Fruit fly (Drosophila melanogaster) whole organism, embryonic: ENCODE data around the gene COX7AL2.

Source experiments
- CG11398 ChIP-seq: fragments of 200-800 bp; sonication (Bioruptor generic); optimal IDR thresholded peaks from 2 replicates; lab custom pipeline; 2016; ENCODE audit warnings: missing biosample characterization, missing genetic modification characterization
- CG11723 ChIP-seq: fragments of 200-800 bp; sonication (Bioruptor generic); optimal IDR thresholded peaks from 2 replicates; lab custom pipeline; 2017; ENCODE audit warnings: missing biosample characterization, mild to moderate bottlenecking, missing genetic modification characterization
- CG12071 ChIP-seq: fragments of 200-800 bp; sonication (Bioruptor generic); optimal IDR thresholded peaks from 3 replicates; lab custom pipeline; 2018; ENCODE audit warnings: missing biosample characterization, mild to moderate bottlenecking, missing genetic modification characterization
- CG13296 ChIP-seq: fragments of 200-800 bp; sonication (Bioruptor generic); optimal IDR thresholded peaks from 3 replicates; lab custom pipeline; 2018; ENCODE audit warnings: missing biosample characterization, mild to moderate bottlenecking, missing genetic modification characterization
- CG1647 ChIP-seq: fragments of 200-800 bp; sonication (Bioruptor generic); optimal IDR thresholded peaks from 3 replicates; lab custom pipeline; 2016; ENCODE audit warnings: missing biosample characterization, missing genetic modification characterization
- CG17186 ChIP-seq: fragments of 200-800 bp; sonication (Bioruptor generic); optimal IDR thresholded peaks from 3 replicates; lab custom pipeline; 2017; ENCODE audit warnings: missing biosample characterization, missing genetic modification reagents, missing genetic modification characterization
- CG2202 ChIP-seq: fragments of 200-800 bp; sonication (Bioruptor generic); optimal IDR thresholded peaks from 2 replicates; lab custom pipeline; 2018; ENCODE audit warnings: missing biosample characterization, mild to moderate bottlenecking, missing genetic modification characterization
- CG2712 ChIP-seq: fragments of 200-800 bp; optimal IDR thresholded peaks from 3 replicates; lab custom pipeline; 2019; ENCODE audit warnings: missing biosample characterization, mild to moderate bottlenecking, missing genetic modification characterization, moderate library complexity
- CG31365 ChIP-seq: fragments of 200-800 bp; sonication (Bioruptor generic); optimal IDR thresholded peaks from 2 replicates; lab custom pipeline; 2018; ENCODE audit warnings: missing biosample characterization, mild to moderate bottlenecking, missing genetic modification characterization
- CG43689 ChIP-seq: fragments of 200-800 bp; sonication (Bioruptor generic); IDR thresholded peaks from 2 replicates; pipeline ENCODE4 v1.3.6; 2022; ENCODE audit warnings: missing biosample characterization, missing genetic modification characterization
- CG6654 ChIP-seq: fragments of 200-800 bp; sonication (Bioruptor generic); optimal IDR thresholded peaks from 2 replicates; lab custom pipeline; 2017; ENCODE audit warnings: missing biosample characterization, mild to moderate bottlenecking, missing genetic modification characterization
- CG7839 ChIP-seq: fragments of 200-800 bp; sonication (Bioruptor generic); optimal IDR thresholded peaks from 3 replicates; lab custom pipeline; 2018; ENCODE audit warnings: missing biosample characterization, mild to moderate bottlenecking, missing genetic modification characterization, moderate library complexity
- CG8290 ChIP-seq, 3 experiments: fragments of 200-800 bp; sonication (Bioruptor generic); optimal IDR thresholded peaks; 2 replicates each; lab custom pipeline; 2016 to 2019; ENCODE audit warnings: missing biosample characterization in 3 of 3, missing genetic modification characterization in 3 of 3, mild to moderate bottlenecking in 2 of 3, moderate library complexity in 1 of 3
- CG9932 ChIP-seq: fragments of 200-800 bp; sonication (Bioruptor generic); IDR thresholded peaks from 2 replicates; pipeline ENCODE4 v1.3.6; 2022; ENCODE audit warnings: missing biosample characterization, missing genetic modification characterization
- Dfd ChIP-seq, 2 experiments: fragments of >200 bp; optimal IDR thresholded peaks; 2 replicates each; lab custom pipeline; 2017; ENCODE audit warnings: missing biosample characterization in 2 of 2, missing genetic modification characterization in 2 of 2
- Dip3 ChIP-seq: fragments of 200-800 bp; sonication (Bioruptor generic); optimal IDR thresholded peaks from 3 replicates; lab custom pipeline; 2016; ENCODE audit warnings: missing biosample characterization, missing genetic modification characterization
- Drgx ChIP-seq: fragments of 200-800 bp; sonication (Bioruptor generic); IDR thresholded peaks from 2 replicates; pipeline ENCODE4 v1.3.6; 2022; ENCODE audit warnings: missing biosample characterization, missing genetic modification characterization
- Fer1 ChIP-seq: fragments of 200-800 bp; sonication (Bioruptor generic); optimal IDR thresholded peaks from 2 replicates; lab custom pipeline; 2017; ENCODE audit warnings: missing biosample characterization, mild to moderate bottlenecking, missing genetic modification characterization
- Gug ChIP-seq: fragments of 200-800 bp; sonication (Bioruptor generic); IDR thresholded peaks from 4 replicates; pipeline ENCODE4 v1.3.6; 2022; ENCODE audit warnings: missing biosample characterization, missing genetic modification characterization
- HLH3B ChIP-seq: fragments of 200-800 bp; sonication (Bioruptor generic); IDR thresholded peaks from 2 replicates; pipeline ENCODE4 v1.3.6; 2022; ENCODE audit warnings: missing biosample characterization, missing genetic modification characterization
- Ravus ChIP-seq: fragments of 200-800 bp; sonication (Bioruptor generic); IDR thresholded peaks from 2 replicates; pipeline ENCODE4 v1.3.6; 2022; ENCODE audit warnings: missing biosample characterization, missing genetic modification characterization
- Taf1 ChIP-seq: fragments of 200-800 bp; sonication (Bioruptor generic); IDR thresholded peaks from 2 replicates; pipeline ENCODE4 v1.3.6; 2022; ENCODE audit warnings: missing biosample characterization, missing genetic modification characterization
- Xrp1 ChIP-seq: fragments of 200-800 bp; sonication (Bioruptor generic); IDR thresholded peaks from 2 replicates; pipeline ENCODE4 v1.3.6; 2022; ENCODE audit warnings: missing biosample characterization, missing genetic modification characterization
- br ChIP-seq: fragments of >200 bp; optimal IDR thresholded peaks from 2 replicates; lab custom pipeline; 2017
- cas ChIP-seq: fragments of 200-800 bp; sonication (Bioruptor generic); IDR thresholded peaks from 2 replicates; pipeline ENCODE4 v1.3.6; 2022; ENCODE audit warnings: missing biosample characterization, missing genetic modification characterization
- chif ChIP-seq, 2 experiments: fragments of 200-800 bp; sonication (Bioruptor generic); optimal IDR thresholded peaks; 3 replicates each; lab custom pipeline; 2016; ENCODE audit warnings: missing biosample characterization in 2 of 2, missing genetic modification characterization in 2 of 2
- chm ChIP-seq: fragments of 200-800 bp; sonication (Bioruptor generic); IDR thresholded peaks from 2 replicates; pipeline ENCODE4 v1.3.6; 2022; ENCODE audit warnings: missing biosample characterization, missing genetic modification characterization
- danr ChIP-seq: fragments of 200-800 bp; sonication (Bioruptor generic); IDR thresholded peaks from 2 replicates; pipeline ENCODE4 v1.3.6; 2022; ENCODE audit warnings: missing biosample characterization, missing genetic modification characterization
- dmrt11E ChIP-seq: fragments of 200-800 bp; sonication (Bioruptor generic); optimal IDR thresholded peaks from 3 replicates; lab custom pipeline; 2018; ENCODE audit warnings: missing biosample characterization, mild to moderate bottlenecking, missing genetic modification characterization, moderate library complexity
- dmrt99B ChIP-seq: fragments of 200-800 bp; sonication (Bioruptor generic); optimal IDR thresholded peaks from 2 replicates; lab custom pipeline; 2018; ENCODE audit warnings: missing biosample characterization, mild to moderate bottlenecking, missing genetic modification characterization, moderate library complexity
- gce ChIP-seq: fragments of 200-800 bp; sonication (Bioruptor generic); IDR thresholded peaks from 3 replicates; pipeline ENCODE4 v1.3.6; 2022; ENCODE audit warnings: missing biosample characterization, missing genetic modification characterization
- jing ChIP-seq: fragments of 200-800 bp; sonication (Bioruptor generic); optimal IDR thresholded peaks from 2 replicates; lab custom pipeline; 2018; ENCODE audit warnings: missing biosample characterization, mild to moderate bottlenecking, missing genetic modification characterization
- nau ChIP-seq: fragments of 200-800 bp; sonication (Bioruptor generic); optimal IDR thresholded peaks from 3 replicates; lab custom pipeline; 2017; ENCODE audit warnings: missing biosample characterization, mild to moderate bottlenecking, missing genetic modification characterization, missing genetic modification reagents
- otp ChIP-seq: fragments of 200-800 bp; sonication (Bioruptor generic); IDR thresholded peaks from 3 replicates; pipeline ENCODE4, ENCODE4 v1.3.6; 2022; ENCODE audit warnings: missing biosample characterization, missing genetic modification characterization
- pan ChIP-seq, 4 experiments: fragments of >200 bp in 3 of 4; fragments of 200-800 bp in 1 of 4; sonication (Bioruptor generic) in 1 of 4; optimal IDR thresholded peaks in 3 of 4; IDR thresholded peaks in 1 of 4; 2 replicates each; pipeline versions ENCODE4 v1.3.6 to Lab custom; 2017 to 2022; ENCODE audit warnings: missing biosample characterization in 2 of 4, missing genetic modification characterization in 2 of 4, mixed read lengths in 1 of 4
- pfk ChIP-seq: fragments of 200-800 bp; sonication (Bioruptor generic); optimal IDR thresholded peaks from 2 replicates; lab custom pipeline; 2018; ENCODE audit warnings: missing biosample characterization, mild to moderate bottlenecking, missing genetic modification characterization, moderate library complexity
- pros ChIP-seq: fragments of 200-800 bp; sonication (Bioruptor generic); optimal IDR thresholded peaks from 3 replicates; lab custom pipeline; 2019; ENCODE audit warnings: missing biosample characterization, mild to moderate bottlenecking, missing genetic modification characterization, moderate library complexity
- sc ChIP-seq, 3 experiments: fragments of >200 bp in 2 of 3; fragments of 200-800 bp in 1 of 3; sonication (Bioruptor generic) in 1 of 3; optimal IDR thresholded peaks; 2 replicates in 2 of 3; 3 replicates in 1 of 3; lab custom pipeline; 2017; ENCODE audit warnings: mild to moderate bottlenecking in 1 of 3, missing biosample characterization in 1 of 3, missing genetic modification characterization in 1 of 3, missing genetic modification reagents in 1 of 3
- sens ChIP-seq: fragments of 200-800 bp; sonication (Bioruptor generic); peaks from one replicate; lab custom pipeline; 2016; ENCODE audit warnings: missing biosample characterization, missing genetic modification characterization
- slp2 ChIP-seq: fragments of 200-800 bp; sonication (Bioruptor generic); optimal IDR thresholded peaks from 2 replicates; lab custom pipeline; 2016; ENCODE audit warnings: missing biosample characterization, missing genetic modification characterization
- sqz ChIP-seq: fragments of 200-800 bp; sonication (Bioruptor generic); optimal IDR thresholded peaks from 3 replicates; lab custom pipeline; 2018; ENCODE audit warnings: missing biosample characterization, mild to moderate bottlenecking, missing genetic modification characterization
- twi ChIP-seq: fragments of 200-800 bp; optimal IDR thresholded peaks from 2 replicates; lab custom pipeline; 2019; ENCODE audit warnings: missing biosample characterization, mild to moderate bottlenecking, missing genetic modification characterization, moderate library complexity
- vvl ChIP-seq: fragments of 200-800 bp; sonication (Bioruptor generic); IDR thresholded peaks from 2 replicates; pipeline ENCODE4 v1.3.6; 2022; ENCODE audit warnings: missing biosample characterization, missing genetic modification characterization

Gene COX7AL2

DNA sequence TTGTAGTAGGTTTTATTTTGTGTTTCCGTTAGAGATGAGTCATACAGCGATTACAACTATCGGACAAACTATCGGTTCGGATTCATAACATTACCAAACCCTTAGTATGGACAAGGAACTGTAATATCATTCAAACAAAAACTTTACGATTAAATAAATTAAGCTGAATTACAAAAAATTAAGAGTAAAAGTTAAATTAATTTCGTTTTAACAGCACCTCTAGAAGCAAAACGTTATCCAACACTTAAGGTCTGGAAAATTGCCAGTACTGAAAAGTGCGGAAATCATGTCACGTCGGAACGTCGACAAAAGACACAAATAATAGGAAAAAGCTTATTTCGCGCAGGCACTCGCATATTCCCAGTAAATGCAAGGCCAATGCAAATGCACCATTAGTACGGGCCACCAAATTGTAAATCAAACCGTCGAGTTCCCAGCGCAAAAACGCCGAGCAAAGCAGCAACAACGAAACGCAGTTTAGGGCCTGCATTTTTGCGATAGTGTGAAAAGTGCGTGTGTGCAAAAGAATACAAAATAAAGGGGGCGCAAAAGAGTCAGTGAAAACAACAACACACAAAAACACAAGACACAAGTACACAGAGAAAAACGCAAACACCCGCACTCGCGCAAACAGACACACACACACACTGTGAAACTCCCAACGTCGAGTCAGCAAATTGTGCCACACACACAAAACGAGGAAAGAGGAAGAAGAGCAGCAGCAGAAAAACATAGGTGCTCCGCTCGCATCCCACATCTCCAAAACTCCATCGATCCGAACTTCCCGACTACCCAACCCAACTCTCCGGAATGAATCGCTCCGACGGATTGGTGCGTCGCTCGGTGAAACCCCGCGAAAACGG is 28.8 kb upstream of the COX7AL2 start, which contains the start of the genes CG15387 and sau (continued):
- TF ChIP-seq otp (GFP tag; lab: Robert Waterston, UW): peak; percentile 78
- peak; percentile 71 for TF ChIP-seq nau (GFP tag; lab: Kevin White, UChicago)
- peak; percentile 58 for TF ChIP-seq danr (GFP tag; lab: Robert Waterston, UW)
- TF ChIP-seq CG1647 (GFP tag; lab: Kevin White, UChicago): peak; percentile 72
- TF ChIP-seq Ravus (GFP tag; lab: Robert Waterston, UW): peak; percentile 46
- TF ChIP-seq chif (GFP tag; optimal IDR thresholded peaks at IDR 0.05; lab: Kevin White, UChicago): peak; percentile 86 to 91
- TF ChIP-seq CG43689 (GFP tag; lab: Robert Waterston, UW): peak; percentile 64
- TF ChIP-seq dmrt11E (tag; lab: Kevin White, UChicago): peak; percentile 86
- peak; percentile 76 for TF ChIP-seq Gug (GFP tag; lab: Robert Waterston, UW)
- TF ChIP-seq twi (tag; lab: Kevin White, UChicago): peak; percentile 78
- TF ChIP-seq br (lab: Kevin White, UChicago): no peak
- TF ChIP-seq cas (GFP tag; lab: Robert Waterston, UW): peak; percentile 78; the same call in 1 of the 2 replicates
- peak; percentile 68 for TF ChIP-seq CG2202 (tag; lab: Kevin White, UChicago)
- no peak for TF ChIP-seq sc (optimal IDR thresholded peaks at IDR 0.05; lab: Kevin White, UChicago)
- peak; percentile 64 for TF ChIP-seq sc (GFP tag; optimal IDR thresholded peaks at IDR 0.05; lab: Kevin White, UChicago)
- TF ChIP-seq pfk (GFP tag; lab: Kevin White, UChicago): peak; percentile 32
- TF ChIP-seq Fer1: peak; percentile 87
- TF ChIP-seq gce (GFP tag; lab: Robert Waterston, UW): peak; percentile 48; the same call in 1 of the 3 replicates
- TF ChIP-seq chm (GFP tag; lab: Robert Waterston, UW): peak; percentile 82
- peak; percentile 51 for TF ChIP-seq CG11398 (GFP tag; lab: Kevin White, UChicago)
- TF ChIP-seq jing (GFP tag; lab: Kevin White, UChicago): peak; percentile 9
- peak; percentile 73 for TF ChIP-seq CG11723 (GFP tag; lab: Kevin White, UChicago)
- TF ChIP-seq CG9932 (GFP tag; lab: Robert Waterston, UW): peak; percentile 91

DNA sequence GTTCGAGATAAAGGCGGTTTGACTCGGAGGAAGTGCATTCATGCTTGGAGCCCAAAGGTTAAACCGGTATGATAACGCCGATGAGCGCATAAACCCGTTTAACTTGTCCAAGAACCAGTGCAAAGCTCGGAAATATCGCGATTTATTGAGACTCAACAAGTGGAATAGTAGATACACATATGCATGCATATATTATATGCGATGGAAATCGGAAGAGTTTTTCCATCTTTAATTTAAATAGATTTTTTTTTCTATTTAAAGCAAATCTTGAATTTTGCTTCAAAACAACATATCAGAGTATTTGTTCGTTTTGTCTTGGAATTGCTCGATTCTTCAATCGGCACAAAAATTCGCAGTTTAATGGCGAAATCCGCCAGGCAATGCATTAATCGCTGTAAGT is 24.7 kb upstream of the COX7AL2 start:
- TF ChIP-seq CG6654 (GFP tag; lab: Kevin White, UChicago): no peak
- TF ChIP-seq HLH3B: no peak
- no peak for TF ChIP-seq Dfd (GFP tag; optimal IDR thresholded peaks at IDR 0.05; lab: Kevin White, UChicago)
- peak; percentile 50 for TF ChIP-seq Drgx (GFP tag; lab: Robert Waterston, UW)
- TF ChIP-seq CG12071 (GFP tag; lab: Kevin White, UChicago): no peak
- no peak for TF ChIP-seq Xrp1 (GFP tag; lab: Robert Waterston, UW)
- TF ChIP-seq Taf1 (GFP tag; lab: Robert Waterston, UW): no peak
- no peak for TF ChIP-seq sqz (GFP tag; lab: Kevin White, UChicago)
- peak; percentile 2 for TF ChIP-seq sens (GFP tag; lab: Kevin White, UChicago)
- TF ChIP-seq pan (optimal IDR thresholded peaks at IDR 0.05; lab: Kevin White, UChicago): no peak
- TF ChIP-seq pan (GFP tag; optimal IDR thresholded peaks at IDR 0.05 in 1 of 2, IDR thresholded peaks at IDR 0.05 in 1 of 2): no peak
- no peak for TF ChIP-seq CG8290 (GFP tag; optimal IDR thresholded peaks at IDR 0.05; lab: Kevin White, UChicago)
- no peak for TF ChIP-seq CG8290 (tag; optimal IDR thresholded peaks at IDR 0.05; lab: Kevin White, UChicago)
- no peak for TF ChIP-seq CG31365 (tag; lab: Kevin White, UChicago)
- no peak for TF ChIP-seq slp2
- no peak for TF ChIP-seq pros (GFP tag; lab: Kevin White, UChicago)
- no peak for TF ChIP-seq CG13296
- no peak for TF ChIP-seq CG2712
- TF ChIP-seq vvl (GFP tag; lab: Robert Waterston, UW): 0 out of 2 replicates have a peak, but pooled peaks have one; percentile 6
- TF ChIP-seq CG17186 (GFP tag; lab: Kevin White, UChicago): no peak
- TF ChIP-seq dmrt99B (tag; lab: Kevin White, UChicago): no peak
- no peak for TF ChIP-seq CG7839 (tag; lab: Kevin White, UChicago)
- TF ChIP-seq Dip3 (GFP tag; lab: Kevin White, UChicago): no peak
